Worm (Caenorhabditis elegans) whole organism, midembryonic: ENCODE results near the gene Y54G9A.9.

Experiments used
- T22C8.4 ChIP-seq: fragments of 200-800 bp; sonication (Bioruptor generic); IDR thresholded peaks from 2 replicates; pipeline ENCODE4 v1.3.6; 2022; ENCODE audit warnings: missing genetic modification characterization, missing compliant biosample characterization
- cog-1 ChIP-seq: sonication (generic microtip); optimal IDR thresholded peaks from 2 replicates; lab custom pipeline; 2016; ENCODE audit warnings: missing genetic modification characterization, missing compliant biosample characterization
- flt-1 ChIP-seq: fragments of 200-800 bp; sonication (Bioruptor generic); IDR thresholded peaks from 2 replicates; pipeline ENCODE4 v1.3.6; 2022; ENCODE audit warnings: missing genetic modification characterization, missing compliant biosample characterization
- klf-2 ChIP-seq: fragments of 200-800 bp; sonication (Bioruptor generic); conservative IDR thresholded peaks from 2 replicates; pipeline ENCODE4 v1.3.6; 2022; ENCODE audit warnings: missing genetic modification reagents, missing genetic modification characterization, missing compliant biosample characterization
- med-1 ChIP-seq: sonication (generic microtip); optimal IDR thresholded peaks from 2 replicates; lab custom pipeline; 2017; ENCODE audit warnings: missing genetic modification characterization, mild to moderate bottlenecking, missing compliant biosample characterization, antibody characterized with exemption, missing genetic modification reagents; ENCODE audit not compliant: insufficient read depth
- ref-1 ChIP-seq: fragments of 200-800 bp; sonication (Bioruptor generic); conservative IDR thresholded peaks from 2 replicates; pipeline ENCODE4 v1.3.6; 2022; ENCODE audit warnings: missing genetic modification reagents, missing genetic modification characterization, missing compliant biosample characterization
- tab-1 ChIP-seq: fragments of 200-800 bp; sonication (Bioruptor generic); IDR thresholded peaks from 2 replicates; pipeline ENCODE4 v1.3.6; 2022; ENCODE audit warnings: missing genetic modification characterization, missing compliant biosample characterization
- ztf-23 ChIP-seq: fragments of 200-800 bp; sonication (Bioruptor generic); IDR thresholded peaks from 2 replicates; pipeline ENCODE4 v1.3.6; 2022; ENCODE audit warnings: missing genetic modification reagents, missing genetic modification characterization, missing compliant biosample characterization
- ztf-29 ChIP-seq: fragments of 200-800 bp; sonication (Bioruptor generic); IDR thresholded peaks from 2 replicates; pipeline ENCODE4 v1.3.6; 2022; ENCODE audit warnings: missing genetic modification reagents, missing genetic modification characterization, missing compliant biosample characterization

Y54G9A.9 gene

DNA sequence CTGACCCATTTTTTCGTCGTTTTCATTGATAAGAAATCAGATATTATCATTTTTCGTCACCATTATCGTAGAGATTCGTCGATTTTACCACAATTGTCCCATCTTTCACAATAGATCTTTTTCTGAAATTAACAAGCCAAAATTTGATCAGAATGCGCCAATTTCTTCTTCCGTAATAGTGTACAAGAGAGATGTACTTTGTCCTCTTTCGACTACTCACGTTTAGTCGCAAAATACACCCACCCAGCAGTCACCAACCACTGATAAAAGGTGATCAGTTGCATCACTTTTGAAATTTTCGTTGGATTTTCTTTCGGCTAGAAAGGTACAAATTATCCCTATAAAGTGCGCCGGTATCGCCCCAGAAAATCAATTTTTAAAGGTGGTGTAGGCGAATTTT is 3.1 kb downstream of the Y54G9A.9 start:
- TF ChIP-seq ref-1 (GFP tag; lab: Robert Waterston, UW) (no peak), med-1 (no peak), T22C8.4 (no peak), ztf-29 (GFP tag; lab: Robert Waterston, UW) (no peak), flt-1 (GFP tag; lab: Robert Waterston, UW) (no peak), cog-1 (tag; lab: Kevin White, UChicago) (no peak), ztf-23 (GFP tag; lab: Robert Waterston, UW) (no peak), klf-2 (GFP tag; lab: Robert Waterston, UW) (no peak), tab-1 (GFP tag; lab: Robert Waterston, UW) (no peak)

DNA sequence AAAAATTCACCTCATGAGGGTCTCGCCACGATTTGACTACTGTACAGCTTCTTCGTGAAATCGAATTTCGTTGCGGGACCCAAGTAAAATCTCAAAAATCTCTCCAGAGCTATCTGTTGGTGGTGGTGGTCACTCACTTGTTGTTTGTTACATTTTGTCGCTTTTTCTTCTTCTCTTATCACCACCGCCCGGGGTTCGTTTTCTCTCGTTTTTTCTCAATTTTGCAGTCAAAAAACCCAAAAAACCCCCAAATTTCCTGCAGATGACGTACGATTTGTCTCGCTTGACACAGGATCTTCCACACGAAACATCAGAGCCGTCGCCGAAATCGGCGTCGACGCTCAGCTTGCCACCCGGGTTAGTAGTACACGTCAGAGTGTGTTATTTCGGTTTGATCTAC is 6.6 kb downstream of the Y54G9A.9 start, which contains the start of gene R06B9.5:
R06B9.5 (plus strand) TSS at position 232 of the 400 bp plus-strand sequence.
- no peak for TF ChIP-seq klf-2 (GFP tag; lab: Robert Waterston, UW)
- TF ChIP-seq med-1: no peak
- TF ChIP-seq ref-1 (GFP tag; lab: Robert Waterston, UW): no peak

DNA sequence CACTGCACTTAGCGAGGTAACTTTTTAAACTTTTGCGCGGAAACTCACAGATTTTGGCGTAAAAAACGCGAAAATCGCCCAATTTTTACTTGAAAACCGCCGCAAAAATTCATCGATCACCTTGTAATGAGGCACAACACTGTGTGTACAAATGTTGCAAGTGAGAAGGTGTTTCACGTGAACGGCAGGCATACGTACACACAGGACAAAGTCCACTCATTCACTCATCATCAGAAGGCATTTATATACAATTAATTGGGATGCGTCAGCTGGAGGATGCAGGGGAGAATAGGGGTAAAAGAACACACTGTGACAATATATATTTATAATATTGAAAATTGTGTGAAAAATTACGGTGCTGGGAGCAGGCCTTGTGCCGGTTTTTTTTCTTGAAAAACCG is 7.4 kb downstream of the Y54G9A.9 start:
- TF ChIP-seq ztf-29 (GFP tag; lab: Robert Waterston, UW): no peak
- TF ChIP-seq T22C8.4: no peak
- TF ChIP-seq klf-2 (GFP tag; lab: Robert Waterston, UW): no peak
- no peak for TF ChIP-seq med-1
- no peak for TF ChIP-seq ref-1 (GFP tag; lab: Robert Waterston, UW)
- no peak for TF ChIP-seq tab-1 (GFP tag; lab: Robert Waterston, UW)
- TF ChIP-seq cog-1 (tag; lab: Kevin White, UChicago): no peak
- no peak for TF ChIP-seq ztf-23 (GFP tag; lab: Robert Waterston, UW)
- TF ChIP-seq flt-1 (GFP tag; lab: Robert Waterston, UW): no peak

DNA sequence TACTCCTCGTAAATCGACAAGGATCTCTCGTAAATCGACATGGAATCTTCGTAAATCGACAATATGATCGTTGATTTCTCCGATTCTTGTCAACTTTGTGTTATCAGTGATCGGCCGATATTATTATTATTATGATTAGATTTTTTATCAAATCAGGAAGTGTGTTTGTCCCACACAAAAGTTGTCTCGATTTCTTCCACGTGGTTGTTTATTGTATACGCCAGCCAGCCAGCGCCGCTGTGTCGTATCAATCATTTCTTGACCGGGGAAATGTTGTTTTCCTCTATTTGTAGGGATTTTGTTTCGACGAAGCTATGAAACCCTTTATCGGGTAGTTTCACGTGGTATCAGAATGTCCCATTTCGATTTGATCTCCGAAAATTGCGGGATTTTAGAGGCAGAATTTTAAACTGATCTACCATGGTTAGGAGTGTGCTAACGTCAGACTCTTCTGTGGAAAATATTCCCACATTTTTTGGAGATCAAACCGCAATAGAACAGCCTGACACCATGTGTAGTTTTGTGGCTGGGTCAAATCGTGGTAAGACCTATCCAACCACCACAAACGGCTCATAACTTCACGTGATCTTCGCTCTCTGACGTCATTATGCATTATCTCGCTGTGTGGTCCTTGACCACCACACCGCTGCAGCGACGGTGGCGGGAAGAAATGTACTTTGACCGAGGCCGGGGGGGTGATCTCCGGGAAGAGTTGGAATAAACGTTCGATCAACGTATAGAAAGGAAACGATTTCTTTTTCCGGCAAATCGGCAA is 8.4 kb downstream of the Y54G9A.9 start:
- TF ChIP-seq med-1: no peak
- no peak for TF ChIP-seq T22C8.4
- no peak for TF ChIP-seq klf-2 (GFP tag; lab: Robert Waterston, UW)
- TF ChIP-seq ztf-29 (GFP tag; lab: Robert Waterston, UW): no peak
- no peak for TF ChIP-seq ztf-23 (GFP tag; lab: Robert Waterston, UW)
- no peak for TF ChIP-seq ref-1 (GFP tag; lab: Robert Waterston, UW)
- no peak for TF ChIP-seq tab-1 (GFP tag; lab: Robert Waterston, UW)
- no peak for TF ChIP-seq cog-1 (tag; lab: Kevin White, UChicago)
- no peak for TF ChIP-seq flt-1 (GFP tag; lab: Robert Waterston, UW)

DNA sequence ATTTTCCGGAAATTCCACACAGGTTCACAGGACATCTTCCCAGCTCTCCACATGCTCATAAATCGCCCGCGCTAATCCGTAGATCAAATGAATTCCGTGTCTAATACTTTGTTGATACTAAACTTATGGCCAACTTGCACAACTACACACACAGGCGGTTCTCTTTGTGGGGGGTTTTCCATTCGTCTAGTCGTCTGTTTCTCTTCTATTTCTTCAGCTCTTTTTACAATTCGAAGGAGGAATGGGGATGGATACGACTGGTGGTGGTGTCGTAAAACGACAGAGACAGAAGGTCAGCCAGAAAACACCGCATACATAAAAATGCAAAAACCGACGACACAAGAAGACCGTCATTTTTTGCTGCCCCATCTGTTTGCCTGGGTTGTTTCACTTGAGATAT is 9.9 kb downstream of the Y54G9A.9 start:
- TF ChIP-seq ztf-29 (GFP tag; lab: Robert Waterston, UW) (no peak), klf-2 (GFP tag; lab: Robert Waterston, UW) (no peak), ztf-23 (GFP tag; lab: Robert Waterston, UW) (no peak), med-1 (no peak), cog-1 (tag; lab: Kevin White, UChicago) (no peak), T22C8.4 (no peak), tab-1 (GFP tag; lab: Robert Waterston, UW) (no peak), ref-1 (GFP tag; lab: Robert Waterston, UW) (no peak), flt-1 (GFP tag; lab: Robert Waterston, UW) (no peak)

DNA sequence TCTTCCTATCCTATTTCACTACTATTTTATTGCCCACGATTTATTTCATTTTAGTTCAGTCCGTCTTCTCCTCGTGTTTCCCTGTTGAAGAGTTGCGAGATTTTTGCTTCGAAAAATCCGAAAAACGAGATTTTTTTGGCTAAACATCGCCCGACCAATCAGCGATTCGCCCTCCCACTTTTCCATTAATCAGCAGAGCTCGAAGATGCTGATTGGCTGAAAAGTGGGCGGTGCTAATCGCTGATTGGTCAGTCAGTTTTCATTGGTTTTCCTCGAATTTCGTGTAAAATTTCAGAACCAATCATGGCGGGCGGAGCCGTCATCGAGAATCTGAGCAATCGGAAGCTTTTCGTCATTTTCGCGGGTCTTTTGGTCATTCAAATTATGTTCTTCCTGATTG is 11.9 kb downstream of the Y54G9A.9 start, which contains the start of gene mig-14:
mig-14 (plus strand) TSS at position 290 of the 400 bp plus-strand sequence.
- TF ChIP-seq klf-2 (GFP tag; lab: Robert Waterston, UW) (no peak), flt-1 (GFP tag; lab: Robert Waterston, UW) (no peak), ztf-23 (GFP tag; lab: Robert Waterston, UW) (no peak), cog-1 (tag; lab: Kevin White, UChicago) (no peak), tab-1 (GFP tag; lab: Robert Waterston, UW) (no peak)

DNA sequence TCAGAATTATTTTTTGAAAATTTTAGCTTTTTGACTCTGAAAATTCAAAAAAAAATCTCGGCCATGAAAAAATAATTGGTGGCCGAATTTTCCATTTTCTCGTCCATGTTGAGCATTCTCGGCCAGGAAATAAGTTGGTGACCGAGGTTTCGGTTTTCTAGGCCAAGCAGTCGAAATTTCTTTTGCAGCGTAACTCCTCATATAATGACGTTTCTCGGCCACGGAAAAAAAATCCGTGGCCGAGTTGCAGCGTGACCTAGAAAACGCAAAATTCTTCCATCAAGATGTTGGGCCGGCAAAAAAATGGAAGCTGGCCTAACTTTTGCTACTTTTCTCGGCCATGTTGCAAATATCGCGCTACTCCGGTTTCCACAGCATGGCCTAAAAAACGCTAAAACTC is 20.6 kb downstream of the Y54G9A.9 start:
- no peak for TF ChIP-seq ztf-23 (GFP tag; lab: Robert Waterston, UW)
- TF ChIP-seq ref-1 (GFP tag; lab: Robert Waterston, UW): no peak
- no peak for TF ChIP-seq T22C8.4
- no peak for TF ChIP-seq ztf-29 (GFP tag; lab: Robert Waterston, UW)
- no peak for TF ChIP-seq med-1
- TF ChIP-seq cog-1 (tag; lab: Kevin White, UChicago): no peak
- no peak for TF ChIP-seq flt-1 (GFP tag; lab: Robert Waterston, UW)
- no peak for TF ChIP-seq klf-2 (GFP tag; lab: Robert Waterston, UW)
- TF ChIP-seq tab-1 (GFP tag; lab: Robert Waterston, UW): no peak

DNA sequence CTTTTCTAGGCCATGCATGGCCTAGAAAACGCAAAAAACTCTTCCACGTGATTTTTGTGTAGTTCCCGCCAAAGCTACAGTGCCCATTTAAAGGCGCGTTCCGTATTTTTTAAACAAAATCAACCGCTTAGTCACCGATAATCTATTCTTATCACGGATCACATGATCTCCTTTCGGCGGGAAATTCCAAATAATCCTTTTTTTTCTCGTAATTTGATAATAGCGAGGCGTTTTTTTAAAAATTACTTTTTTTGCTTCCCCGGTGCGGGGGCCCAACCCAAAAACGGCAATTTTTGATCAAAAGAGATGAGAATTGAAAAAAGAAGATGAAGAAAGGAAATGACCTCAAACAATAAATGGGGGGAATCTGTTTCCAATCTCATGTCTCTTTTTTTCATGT is 21.5 kb downstream of the Y54G9A.9 start:
- TF ChIP-seq tab-1 (GFP tag; lab: Robert Waterston, UW) (no peak), klf-2 (GFP tag; lab: Robert Waterston, UW) (no peak), cog-1 (tag; lab: Kevin White, UChicago) (no peak), med-1 (no peak), ztf-23 (GFP tag; lab: Robert Waterston, UW) (no peak), ref-1 (GFP tag; lab: Robert Waterston, UW) (no peak), flt-1 (GFP tag; lab: Robert Waterston, UW) (no peak), ztf-29 (GFP tag; lab: Robert Waterston, UW) (no peak), T22C8.4 (no peak)

DNA sequence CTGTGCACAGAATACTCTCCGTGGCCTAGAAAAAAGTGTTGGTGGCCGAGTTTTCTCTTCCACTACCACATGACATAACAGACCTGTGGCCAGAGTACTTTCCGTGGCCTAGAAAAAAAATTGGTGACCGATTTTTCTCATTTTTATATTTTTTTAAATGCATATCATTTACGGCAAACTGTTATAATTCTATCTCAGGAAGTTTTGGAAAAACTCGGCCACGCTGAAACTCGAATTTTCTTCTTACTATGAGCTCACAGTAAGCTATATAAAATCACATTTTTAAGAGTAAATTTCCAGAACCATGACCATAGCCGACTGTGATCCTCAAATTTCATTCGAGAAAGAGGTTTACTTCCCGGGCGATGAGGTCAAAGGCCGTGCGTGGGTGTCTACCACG is 22.5 kb downstream of the Y54G9A.9 start, which contains the start of gene arrd-14:
arrd-14 (plus strand) TSS at position 301 of the 400 bp plus-strand sequence.
- TF ChIP-seq cog-1 (tag; lab: Kevin White, UChicago): no peak
- no peak for TF ChIP-seq med-1
- no peak for TF ChIP-seq flt-1 (GFP tag; lab: Robert Waterston, UW)
- TF ChIP-seq klf-2 (GFP tag; lab: Robert Waterston, UW): no peak
- TF ChIP-seq tab-1 (GFP tag; lab: Robert Waterston, UW): no peak
- TF ChIP-seq ztf-29 (GFP tag; lab: Robert Waterston, UW): no peak
- TF ChIP-seq ref-1 (GFP tag; lab: Robert Waterston, UW): no peak
- no peak for TF ChIP-seq T22C8.4
- TF ChIP-seq ztf-23 (GFP tag; lab: Robert Waterston, UW): no peak
